Worm (Caenorhabditis elegans): Measurements from ENCODE around the gene dsh-1.
A peak's percentile ranks its signal among the peaks of the same experiment; 100 is the strongest.

The dsh-1 gene

DNA sequence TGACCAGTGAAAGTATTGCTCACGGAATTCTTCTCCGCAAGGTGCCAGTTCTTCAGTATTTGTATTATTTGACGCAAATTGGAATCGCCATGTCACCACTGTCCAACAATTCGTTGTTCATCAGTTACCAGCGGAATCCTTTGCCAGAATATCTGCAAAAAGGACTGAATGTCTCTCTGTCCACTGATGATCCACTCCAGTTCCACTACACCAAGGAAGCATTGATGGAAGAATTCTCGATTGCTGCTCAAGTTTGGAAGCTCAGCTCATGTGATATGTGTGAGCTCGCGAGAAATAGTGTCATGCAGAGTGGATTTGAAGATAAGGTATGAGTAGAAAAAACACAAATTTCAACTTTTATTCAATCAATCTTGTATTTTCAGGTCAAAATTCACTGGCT lies 16.1 kb downstream of the dsh-1 start:
- TF ChIP-seq T20F7.1 (GFP tag; optimal IDR thresholded peaks at IDR 0.05) (no peak), ZK337.2 (GFP tag; IDR thresholded peaks at IDR 0.05) (no peak), unc-62 (GFP tag; optimal IDR thresholded peaks at IDR 0.05 in 1 of 2) (peak in 1 of 2 experiments; percentile 86), unc-62 (tag; optimal IDR thresholded peaks at IDR 0.05) (no peak)

DNA sequence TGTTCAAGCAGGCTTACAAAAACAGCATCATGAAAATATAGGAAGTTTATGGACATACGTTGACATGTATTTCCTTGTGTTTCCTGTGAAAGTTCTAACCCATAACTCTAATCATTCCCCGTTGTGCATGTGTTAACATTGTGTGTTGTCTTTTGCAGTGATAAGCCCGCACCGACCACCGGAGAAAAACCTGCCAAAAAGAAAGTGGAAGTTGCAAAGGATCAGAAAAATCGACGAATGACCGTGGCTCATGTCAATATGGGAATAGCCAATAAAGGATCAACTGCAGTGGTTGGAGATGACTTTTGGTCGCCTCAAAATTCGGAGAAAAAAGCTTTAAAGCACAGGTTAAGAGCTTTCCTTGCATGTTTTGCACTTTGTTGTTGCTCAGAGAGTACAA lies 19.9 kb downstream of the dsh-1 start:
- TF ChIP-seq lin-15B (tag; optimal IDR thresholded peaks at IDR 0.05), result no peak
- peak; percentile 82 for TF ChIP-seq aha-1 (tag)
- TF ChIP-seq nhr-28 (tag; optimal IDR thresholded peaks at IDR 0.05), result peak; percentile 7
- no peak for TF ChIP-seq daf-16 (GFP tag; optimal IDR thresholded peaks at IDR 0.05)
- peak; percentile 16 for TF ChIP-seq daf-16 (tag; optimal IDR thresholded peaks at IDR 0.05)

DNA sequence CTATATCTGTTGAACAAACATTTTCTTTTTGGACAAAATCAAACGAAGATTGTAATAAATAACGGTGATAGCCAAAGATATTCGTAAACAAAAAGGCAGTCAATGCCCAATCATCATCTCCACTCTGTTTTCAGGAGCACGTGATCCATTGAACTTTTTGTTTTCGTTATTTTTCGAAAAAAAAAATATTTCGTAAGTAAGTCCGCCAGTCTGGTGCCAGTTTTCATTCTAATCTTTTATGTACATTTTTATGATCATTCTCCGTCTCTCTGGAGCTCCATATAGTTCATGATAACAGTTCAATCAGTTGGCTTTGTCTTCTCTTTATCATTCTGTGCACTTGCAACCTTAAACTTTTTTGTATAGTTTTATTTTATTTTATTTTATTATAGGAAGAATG lies 22.3 kb downstream of the dsh-1 start, which contains the start of gene ampd-1:
Gene ampd-1, plus strand, starts transcription at position 393 of the 400 bp plus-strand sequence.
- peak; percentile 87 for TF ChIP-seq php-3 (GFP tag; IDR thresholded peaks at IDR 0.05)
- TF ChIP-seq mxl-3 (GFP tag; optimal IDR thresholded peaks at IDR 0.05), result no peak
- peak; percentile 67 for TF ChIP-seq hlh-11 (tag; optimal IDR thresholded peaks at IDR 0.05)
- TF ChIP-seq fkh-10 (GFP tag; optimal IDR thresholded peaks at IDR 0.05), result no peak
- TF ChIP-seq daf-16 (GFP tag; optimal IDR thresholded peaks at IDR 0.05), result peak in 1 of 2 experiments; percentile 60
- TF ChIP-seq daf-16 (tag; optimal IDR thresholded peaks at IDR 0.05), result peak; percentile 96
- TF ChIP-seq nhr-28 (tag; optimal IDR thresholded peaks at IDR 0.05), result peak; percentile 16
- TF ChIP-seq nhr-102 (tag; optimal IDR thresholded peaks at IDR 0.05), result peak; percentile 24
- TF ChIP-seq pqm-1 (tag; optimal IDR thresholded peaks at IDR 0.05), result peak; percentile 66
- peak in 1 of 2 experiments; percentile 10 for TF ChIP-seq hif-1 (tag; optimal IDR thresholded peaks at IDR 0.05)
- no peak for TF ChIP-seq zag-1 (tag; optimal IDR thresholded peaks at IDR 0.05)
- TF ChIP-seq hlh-30 (tag; optimal IDR thresholded peaks at IDR 0.05; ENCODE audit: insufficient read depth), result peak; percentile 58
- peak in 1 of 2 experiments; percentile 12 for TF ChIP-seq lsy-2 (tag; optimal IDR thresholded peaks at IDR 0.05)
- peak; percentile 44; the same call in 1 of the 2 replicates for TF ChIP-seq dmd-6 (GFP tag; IDR thresholded peaks at IDR 0.05)
- TF ChIP-seq dve-1 (tag; optimal IDR thresholded peaks at IDR 0.05; ENCODE audit: insufficient read depth), result peak; percentile 88

DNA sequence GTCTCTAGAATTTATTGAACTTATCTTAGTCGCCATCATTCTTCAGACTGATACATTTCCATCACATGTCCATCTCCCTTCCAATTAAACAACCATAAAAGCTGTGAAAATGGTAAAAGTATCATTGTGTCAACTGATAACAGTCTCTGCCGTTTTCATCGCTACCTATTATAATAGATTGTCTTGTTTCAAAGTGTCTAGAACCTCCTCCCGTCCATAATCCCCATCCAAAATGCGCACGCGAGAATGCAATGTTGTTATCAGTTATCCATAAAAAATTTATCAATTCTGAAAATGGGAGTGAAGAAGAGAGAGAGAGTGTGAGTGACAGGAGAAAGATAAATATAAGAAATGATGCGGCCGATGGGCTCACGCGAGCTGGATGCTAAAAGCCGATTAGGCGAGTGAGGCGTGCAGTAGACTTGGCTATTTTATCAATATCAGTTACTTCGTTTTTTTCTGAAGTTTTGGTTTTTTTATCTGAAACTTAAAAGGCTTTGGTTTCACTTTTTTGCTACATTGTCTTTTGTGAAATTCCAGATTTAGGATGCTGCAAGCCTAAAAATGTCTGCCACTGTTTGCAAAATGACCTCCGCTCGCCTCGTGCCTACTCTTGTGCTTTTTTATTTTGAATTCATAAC lies 23.1 kb downstream of the dsh-1 start:
- TF ChIP-seq dmd-8 (GFP tag; IDR thresholded peaks at IDR 0.05) (no peak), hlh-11 (tag; optimal IDR thresholded peaks at IDR 0.05) (peak; percentile 91), madf-5 (GFP tag; IDR thresholded peaks at IDR 0.05) (no peak), daf-16 (GFP tag; optimal IDR thresholded peaks at IDR 0.05) (peak in 1 of 2 experiments; percentile 89), daf-16 (tag; optimal IDR thresholded peaks at IDR 0.05) (peak; percentile 83), mdt-29 (GFP tag; IDR thresholded peaks at IDR 0.05) (0 out of 2 replicates have a peak, but pooled peaks have one; percentile 30), nhr-102 (tag; optimal IDR thresholded peaks at IDR 0.05) (peak; percentile 81), tra-1 (GFP tag; IDR thresholded peaks at IDR 0.05) (peak; percentile 98), ceh-20 (GFP tag; IDR thresholded peaks at IDR 0.05) (peak; percentile 63), nhr-28 (tag; optimal IDR thresholded peaks at IDR 0.05) (peak; percentile 76), Y48G9A.11 (GFP tag; IDR thresholded peaks at IDR 0.05) (no peak), lsy-2 (tag; optimal IDR thresholded peaks at IDR 0.05) (peak in 1 of 2 experiments; percentile 25), mxl-2 (GFP tag; conservative IDR thresholded peaks at IDR 0.05) (no peak), nhr-48 (tag; optimal IDR thresholded peaks at IDR 0.05) (peak; percentile 84), aha-1 (tag) (peak; percentile 91), mxl-3 (GFP tag; optimal IDR thresholded peaks at IDR 0.05) (peak; percentile 21), ztf-11 (tag; optimal IDR thresholded peaks at IDR 0.05) (no peak), lin-1 (GFP tag; IDR thresholded peaks at IDR 0.05) (peak; percentile 76), lim-7 (GFP tag; IDR thresholded peaks at IDR 0.05) (no peak), lin-39 (tag; optimal IDR thresholded peaks at IDR 0.05) (no peak), lin-38 (GFP tag; IDR thresholded peaks at IDR 0.05) (peak; percentile 27; the same call in 1 of the 2 replicates), nhr-11 (tag; optimal IDR thresholded peaks at IDR 0.05) (no peak), spr-3 (GFP tag; optimal IDR thresholded peaks at IDR 0.05) (no peak), nhr-10 (tag; optimal IDR thresholded peaks at IDR 0.05) (peak; percentile 50), nhr-77 (tag; optimal IDR thresholded peaks at IDR 0.05) (peak; percentile 50), nhr-237 (tag; optimal IDR thresholded peaks at IDR 0.05) (no peak), ceh-28 (tag; optimal IDR thresholded peaks at IDR 0.05) (no peak), ZK337.2 (GFP tag; IDR thresholded peaks at IDR 0.05) (no peak), spr-1 (tag; optimal IDR thresholded peaks at IDR 0.05) (peak; percentile 3), jun-1 (tag; optimal IDR thresholded peaks at IDR 0.05) (no peak), skn-1 (tag; optimal IDR thresholded peaks at IDR 0.05) (no peak), php-3 (GFP tag; IDR thresholded peaks at IDR 0.05) (peak; percentile 99), T26A8.4 (GFP tag; IDR thresholded peaks at IDR 0.05) (peak; percentile 43; the same call in 1 of the 2 replicates)

All from whole organism, L4 larva.